Fruit fly (Drosophila melanogaster) whole organism, embryonic: ENCODE results near the gene P5CDh1.

Experiments used
- Ada2b ChIP-seq: fragments of 200-800 bp; sonication (Bioruptor generic); IDR thresholded peaks from 2 replicates; pipeline ENCODE4 v1.3.6; 2022; ENCODE audit warnings: missing biosample characterization, missing genetic modification characterization
- CG11093 ChIP-seq: fragments of 200-800 bp; sonication (Bioruptor generic); IDR thresholded peaks from 3 replicates; pipeline ENCODE4 v1.3.6; 2022; ENCODE audit warnings: missing biosample characterization, missing genetic modification characterization
- CG11723 ChIP-seq: fragments of 200-800 bp; sonication (Bioruptor generic); optimal IDR thresholded peaks from 2 replicates; lab custom pipeline; 2017; ENCODE audit warnings: missing biosample characterization, mild to moderate bottlenecking, missing genetic modification characterization
- CG12071 ChIP-seq: fragments of 200-800 bp; sonication (Bioruptor generic); optimal IDR thresholded peaks from 3 replicates; lab custom pipeline; 2018; ENCODE audit warnings: missing biosample characterization, mild to moderate bottlenecking, missing genetic modification characterization
- CG12155 ChIP-seq: fragments of 200-800 bp; sonication (Bioruptor generic); optimal IDR thresholded peaks from 3 replicates; lab custom pipeline; 2016; ENCODE audit warnings: missing biosample characterization, missing genetic modification characterization
- CG12236 ChIP-seq: fragments of 200-800 bp; sonication (Bioruptor generic); optimal IDR thresholded peaks from 2 replicates; lab custom pipeline; 2016; ENCODE audit warnings: missing biosample characterization, missing genetic modification characterization
- CG13287 ChIP-seq: fragments of 200-800 bp; sonication (Bioruptor generic); IDR thresholded peaks from 2 replicates; pipeline ENCODE4 v1.3.6; 2022; ENCODE audit warnings: missing biosample characterization, missing genetic modification characterization; ENCODE audit not compliant: partially characterized antibody
- CG13424 ChIP-seq: fragments of 200-800 bp; sonication (Bioruptor generic); optimal IDR thresholded peaks from 2 replicates; lab custom pipeline; 2019; ENCODE audit warnings: missing biosample characterization, mild to moderate bottlenecking, missing genetic modification characterization, moderate library complexity
- CG13624 ChIP-seq: fragments of 200-800 bp; sonication (Bioruptor generic); optimal IDR thresholded peaks from 2 replicates; lab custom pipeline; 2016; ENCODE audit warnings: missing biosample characterization, missing genetic modification characterization
- CG14667 ChIP-seq: fragments of 200-800 bp; sonication (Bioruptor generic); IDR thresholded peaks from 2 replicates; pipeline ENCODE4 v1.3.6; 2022; ENCODE audit warnings: missing biosample characterization, missing genetic modification characterization
- CG15073 ChIP-seq: fragments of 200-800 bp; sonication (Bioruptor generic); optimal IDR thresholded peaks from 2 replicates; lab custom pipeline; 2016; ENCODE audit warnings: missing biosample characterization, missing genetic modification characterization
- CG16815 ChIP-seq: fragments of 200-800 bp; sonication (Bioruptor generic); optimal IDR thresholded peaks from 3 replicates; lab custom pipeline; 2017; ENCODE audit warnings: missing biosample characterization, mild to moderate bottlenecking, missing genetic modification characterization
- CG17328 ChIP-seq: fragments of 200-800 bp; sonication (Bioruptor generic); IDR thresholded peaks from 2 replicates; pipeline ENCODE4 v1.3.6; 2022; ENCODE audit warnings: missing biosample characterization, missing genetic modification characterization
- CG1792 ChIP-seq: fragments of 200-800 bp; sonication (Bioruptor generic); optimal IDR thresholded peaks from 2 replicates; lab custom pipeline; 2016; ENCODE audit warnings: missing biosample characterization, missing genetic modification characterization
- CG18599 ChIP-seq: fragments of 200-800 bp; sonication (Bioruptor generic); optimal IDR thresholded peaks from 3 replicates; lab custom pipeline; 2017; ENCODE audit warnings: missing biosample characterization, missing genetic modification characterization, mild to moderate bottlenecking, moderate library complexity, missing genetic modification reagents
- CG3065 ChIP-seq: fragments of 200-800 bp; sonication (Bioruptor generic); optimal IDR thresholded peaks from 2 replicates; lab custom pipeline; 2016; ENCODE audit warnings: missing biosample characterization, missing genetic modification characterization
- CG33557 ChIP-seq: fragments of 200-800 bp; sonication (Bioruptor generic); optimal IDR thresholded peaks from 2 replicates; lab custom pipeline; 2019; ENCODE audit warnings: missing biosample characterization, mild to moderate bottlenecking, missing genetic modification characterization, moderate library complexity
- CG4730 ChIP-seq: fragments of 200-800 bp; sonication (Bioruptor generic); IDR thresholded peaks from 2 replicates; pipeline ENCODE4 v1.3.6; 2022; ENCODE audit warnings: missing biosample characterization, missing genetic modification characterization
- CG6175 ChIP-seq: fragments of 200-800 bp; sonication (Bioruptor generic); IDR thresholded peaks from 3 replicates; pipeline ENCODE4 v1.3.6; 2022; ENCODE audit warnings: missing biosample characterization, missing genetic modification characterization
- CG6683 ChIP-seq: fragments of 200-800 bp; sonication (Bioruptor generic); optimal IDR thresholded peaks from 2 replicates; lab custom pipeline; 2017; ENCODE audit warnings: missing biosample characterization, mild to moderate bottlenecking, missing genetic modification characterization, missing genetic modification reagents
- CG7271 ChIP-seq: fragments of 200-800 bp; sonication (Bioruptor generic); optimal IDR thresholded peaks from 2 replicates; lab custom pipeline; 2018; ENCODE audit warnings: missing biosample characterization, mild to moderate bottlenecking, missing genetic modification characterization, moderate library complexity
- CG7987 ChIP-seq: fragments of 200-800 bp; sonication (Bioruptor generic); optimal IDR thresholded peaks from 2 replicates; lab custom pipeline; 2018; ENCODE audit warnings: missing biosample characterization, mild to moderate bottlenecking, missing genetic modification characterization, moderate library complexity
- CG9876 ChIP-seq: fragments of 200-800 bp; sonication (Bioruptor generic); optimal IDR thresholded peaks from 2 replicates; lab custom pipeline; 2016; ENCODE audit warnings: missing biosample characterization, missing genetic modification characterization
- CTCF ChIP-seq: fragments of 200-800 bp; sonication (Bioruptor generic); optimal IDR thresholded peaks from 2 replicates; lab custom pipeline; 2017; ENCODE audit warnings: missing biosample characterization, mild to moderate bottlenecking, missing genetic modification characterization, moderate library complexity
- E2f1 ChIP-seq: fragments of 200-800 bp; sonication (Bioruptor generic); IDR thresholded peaks from 2 replicates; pipeline ENCODE4 v1.3.6; 2022; ENCODE audit warnings: missing biosample characterization, missing genetic modification characterization
- NC2β ChIP-seq: fragments of 200-800 bp; sonication (Bioruptor generic); optimal IDR thresholded peaks from 2 replicates; lab custom pipeline; 2016; ENCODE audit warnings: missing biosample characterization, missing genetic modification characterization
- Optix ChIP-seq: fragments of 200-800 bp; sonication (Bioruptor generic); IDR thresholded peaks from 3 replicates; pipeline ENCODE4 v1.3.6; 2022; ENCODE audit warnings: missing biosample characterization, missing genetic modification characterization
- Sox100B ChIP-seq: fragments of 200-800 bp; sonication (Bioruptor generic); optimal IDR thresholded peaks from 3 replicates; lab custom pipeline; 2018; ENCODE audit warnings: missing biosample characterization, mild to moderate bottlenecking, missing genetic modification characterization
- Xrp1 ChIP-seq: fragments of 200-800 bp; sonication (Bioruptor generic); IDR thresholded peaks from 2 replicates; pipeline ENCODE4 v1.3.6; 2022; ENCODE audit warnings: missing biosample characterization, missing genetic modification characterization
- al ChIP-seq: fragments of 200-800 bp; sonication (Bioruptor generic); IDR thresholded peaks from 2 replicates; pipeline ENCODE4 v1.3.6; 2022; ENCODE audit warnings: missing biosample characterization, missing genetic modification characterization
- bab2 ChIP-seq: fragments of 200-800 bp; sonication (Bioruptor generic); optimal IDR thresholded peaks from 2 replicates; lab custom pipeline; 2016; ENCODE audit warnings: missing biosample characterization, missing genetic modification characterization
- cad ChIP-seq: fragments of >200 bp; optimal IDR thresholded peaks from 2 replicates; lab custom pipeline; 2017; ENCODE audit warnings: missing biosample characterization, missing genetic modification characterization
- chif ChIP-seq, 2 experiments: fragments of 200-800 bp; sonication (Bioruptor generic); optimal IDR thresholded peaks; 3 replicates each; lab custom pipeline; 2016; ENCODE audit warnings: missing biosample characterization in 2 of 2, missing genetic modification characterization in 2 of 2
- danr ChIP-seq: fragments of 200-800 bp; sonication (Bioruptor generic); IDR thresholded peaks from 2 replicates; pipeline ENCODE4 v1.3.6; 2022; ENCODE audit warnings: missing biosample characterization, missing genetic modification characterization
- dmrt99B ChIP-seq: fragments of 200-800 bp; sonication (Bioruptor generic); optimal IDR thresholded peaks from 2 replicates; lab custom pipeline; 2018; ENCODE audit warnings: missing biosample characterization, mild to moderate bottlenecking, missing genetic modification characterization, moderate library complexity
- dpn ChIP-seq, 2 experiments: fragments of 200-800 bp; sonication (Bioruptor generic); optimal IDR thresholded peaks; 3 replicates each; lab custom pipeline; 2016; ENCODE audit warnings: missing biosample characterization in 2 of 2, missing genetic modification characterization in 2 of 2
- ems ChIP-seq: fragments of 200-800 bp; sonication (Bioruptor generic); optimal IDR thresholded peaks from 3 replicates; lab custom pipeline; 2016; ENCODE audit warnings: missing biosample characterization, missing genetic modification characterization
- en ChIP-seq: fragments of 200-800 bp; sonication (Bioruptor generic); optimal IDR thresholded peaks from 2 replicates; lab custom pipeline; 2016; ENCODE audit warnings: missing biosample characterization, missing genetic modification characterization
- gcm2 ChIP-seq: fragments of 200-800 bp; sonication (Bioruptor generic); optimal IDR thresholded peaks from 2 replicates; lab custom pipeline; 2016; ENCODE audit warnings: missing biosample characterization, missing genetic modification characterization
- gem ChIP-seq: fragments of 200-800 bp; sonication (Bioruptor generic); optimal IDR thresholded peaks from 2 replicates; lab custom pipeline; 2019; ENCODE audit warnings: missing biosample characterization, mild to moderate bottlenecking, missing genetic modification characterization, moderate library complexity
- hb ChIP-seq: fragments of 200-800 bp; sonication (Bioruptor generic); IDR thresholded peaks from 3 replicates; pipeline ENCODE4 v1.3.6; 2022; ENCODE audit warnings: missing biosample characterization, missing genetic modification characterization; ENCODE audit not compliant: partially characterized antibody
- hth ChIP-seq: fragments of >200 bp; optimal IDR thresholded peaks from 2 replicates; lab custom pipeline; 2017; ENCODE audit warnings: inconsistent platforms
- insv ChIP-seq, 2 experiments: fragments of 200-800 bp; sonication (Bioruptor generic); optimal IDR thresholded peaks; 3 replicates each; lab custom pipeline; 2016 to 2018; ENCODE audit warnings: missing biosample characterization in 2 of 2, missing genetic modification characterization in 2 of 2
- lab ChIP-seq: fragments of 200-800 bp; sonication (Bioruptor generic); optimal IDR thresholded peaks from 3 replicates; lab custom pipeline; 2017; ENCODE audit warnings: missing biosample characterization, missing genetic modification characterization, mild to moderate bottlenecking, moderate library complexity, missing genetic modification reagents
- nerfin-1 ChIP-seq: fragments of 200-800 bp; sonication (Bioruptor generic); optimal IDR thresholded peaks from 3 replicates; lab custom pipeline; 2019; ENCODE audit warnings: missing biosample characterization, mild to moderate bottlenecking, missing genetic modification characterization, moderate library complexity
- sd ChIP-seq: fragments of 200-800 bp; sonication (Bioruptor generic); optimal IDR thresholded peaks from 3 replicates; lab custom pipeline; 2018; ENCODE audit warnings: missing biosample characterization, mild to moderate bottlenecking, missing genetic modification characterization, moderate library complexity
- shn ChIP-seq: fragments of 200-800 bp; sonication (Bioruptor generic); optimal IDR thresholded peaks from 3 replicates; lab custom pipeline; 2016; ENCODE audit warnings: missing biosample characterization, missing genetic modification characterization
- ssp ChIP-seq: fragments of 200-800 bp; sonication (Bioruptor generic); IDR thresholded peaks from 2 replicates; pipeline ENCODE4 v1.3.6; 2022; ENCODE audit warnings: missing biosample characterization, missing genetic modification characterization
- tgo ChIP-seq: fragments of 200-800 bp; sonication (Bioruptor generic); IDR thresholded peaks from 3 replicates; pipeline ENCODE4 v1.3.6; 2022; ENCODE audit warnings: missing biosample characterization, missing genetic modification characterization
- tin ChIP-seq: fragments of 200-800 bp; sonication (Bioruptor generic); optimal IDR thresholded peaks from 3 replicates; lab custom pipeline; 2016; ENCODE audit warnings: missing biosample characterization, missing genetic modification characterization
- vnd ChIP-seq: fragments of 200-800 bp; sonication (Bioruptor generic); IDR thresholded peaks from 3 replicates; pipeline ENCODE4 v1.3.6; 2022; ENCODE audit warnings: missing biosample characterization, missing genetic modification characterization; ENCODE audit not compliant: partially characterized antibody
- yki ChIP-seq: fragments of >200 bp; optimal IDR thresholded peaks from 3 replicates; lab custom pipeline; 2018

The P5CDh1 gene

dm6 chr3L:21880398-21880810 lies 39.2 kb upstream of the P5CDh1 start (continued):
- TF ChIP-seq bab2 (GFP tag; lab: Kevin White, UChicago): peak; percentile 98
- TF ChIP-seq nerfin-1 (tag; lab: Kevin White, UChicago): peak; percentile 93
- TF ChIP-seq CG11093 (GFP tag; lab: Robert Waterston, UW): peak; percentile 98
- peak; percentile 83 for TF ChIP-seq CG15073 (GFP tag; lab: Kevin White, UChicago)
- peak; percentile 98 for TF ChIP-seq NC2β
- TF ChIP-seq CG3065 (GFP tag; lab: Kevin White, UChicago): peak; percentile 97
- TF ChIP-seq ssp (GFP tag; lab: Robert Waterston, UW): peak; percentile 93
- peak; percentile 96 for TF ChIP-seq CG12155 (GFP tag; lab: Kevin White, UChicago)
- TF ChIP-seq chif (GFP tag; optimal IDR thresholded peaks at IDR 0.05; lab: Kevin White, UChicago): peak; percentile 97 to 99
- TF ChIP-seq CG9876: peak; percentile 97
- no peak for TF ChIP-seq cad (GFP tag; lab: Kevin White, UChicago)
- TF ChIP-seq CG6175 (GFP tag; lab: Robert Waterston, UW): peak; percentile 97
- TF ChIP-seq vnd: no peak
- TF ChIP-seq CG33557: peak; percentile 91
- peak; percentile 94 for TF ChIP-seq CG1792 (GFP tag; lab: Kevin White, UChicago)
- TF ChIP-seq CG13287 (GFP tag; lab: Robert Waterston, UW): peak; percentile 53; the same call in 1 of the 2 replicates
- TF ChIP-seq CG18599 (GFP tag; lab: Kevin White, UChicago): peak; percentile 96
- TF ChIP-seq CG17328: peak; percentile 99
- TF ChIP-seq lab (GFP tag; lab: Kevin White, UChicago): peak; percentile 97
- peak; percentile 99 for TF ChIP-seq Optix (GFP tag; lab: Robert Waterston, UW)
- TF ChIP-seq CG11723 (GFP tag; lab: Kevin White, UChicago): peak; percentile 88
- TF ChIP-seq hth (lab: Kevin White, UChicago): no peak
- peak; percentile 90 for TF ChIP-seq yki (lab: Kevin White, UChicago)
- TF ChIP-seq ems (GFP tag; lab: Kevin White, UChicago): peak; percentile 97
- TF ChIP-seq CG13624 (GFP tag; lab: Kevin White, UChicago): peak; percentile 96
- peak; percentile 98 for TF ChIP-seq CG14667
- peak; percentile 99 for TF ChIP-seq Xrp1
- peak; percentile 97 for TF ChIP-seq al (GFP tag; lab: Robert Waterston, UW)
- TF ChIP-seq insv (GFP tag; optimal IDR thresholded peaks at IDR 0.05; lab: Kevin White, UChicago): peak; percentile 57 to 95
- peak; percentile 97 for TF ChIP-seq gem (tag; lab: Kevin White, UChicago)
- peak; percentile 98 for TF ChIP-seq E2f1 (GFP tag; lab: Robert Waterston, UW)
- TF ChIP-seq CG4730 (GFP tag; lab: Robert Waterston, UW): peak; percentile 98
- TF ChIP-seq Ada2b (GFP tag; lab: Robert Waterston, UW): peak; percentile 97
- TF ChIP-seq CG7987 (GFP tag; lab: Kevin White, UChicago): peak; percentile 88
- peak; percentile 98 for TF ChIP-seq CG16815 (GFP tag; lab: Kevin White, UChicago)
- no peak for TF ChIP-seq hb (GFP tag; lab: Robert Waterston, UW)
- peak; percentile 98 for TF ChIP-seq sd (tag; lab: Kevin White, UChicago)
- peak; percentile 97 for TF ChIP-seq danr
- peak; percentile 96 for TF ChIP-seq dmrt99B
- TF ChIP-seq dpn (GFP tag; optimal IDR thresholded peaks at IDR 0.05; lab: Kevin White, UChicago): peak; percentile 98 to 99
- peak; percentile 93 for TF ChIP-seq CG12071 (GFP tag; lab: Kevin White, UChicago)
- peak; percentile 81 for TF ChIP-seq CG6683 (GFP tag; lab: Kevin White, UChicago)
- TF ChIP-seq shn (GFP tag; lab: Kevin White, UChicago): peak; percentile 99
- peak; percentile 96 for TF ChIP-seq CG12236 (GFP tag; lab: Kevin White, UChicago)
- TF ChIP-seq tin: peak; percentile 98
- peak; percentile 49 for TF ChIP-seq CTCF (GFP tag; lab: Kevin White, UChicago)
- TF ChIP-seq en: peak; percentile 94
- TF ChIP-seq Sox100B: peak; percentile 87
- TF ChIP-seq CG13424 (tag; lab: Kevin White, UChicago): peak; percentile 93
- TF ChIP-seq CG7271 (tag; lab: Kevin White, UChicago): peak; percentile 89
- TF ChIP-seq gcm2: peak; percentile 89
- TF ChIP-seq tgo (GFP tag; lab: Robert Waterston, UW): peak; percentile 98
